Worm (Caenorhabditis elegans) whole organism, L3 larva: ENCODE data around the gene Y116A8C.29.
A peak's percentile ranks its signal among the peaks of the same experiment; 100 is the strongest.

Source experiments
- R02D3.7 ChIP-seq: fragments of 150-350 bp; optimal IDR thresholded peaks from 2 replicates; lab custom pipeline; 2014; ENCODE audit warnings: missing biosample characterization, missing genetic modification characterization
- ama-1 ChIP-seq: fragments of 150-350 bp; optimal IDR thresholded peaks from 2 replicates; lab custom pipeline; 2018
- ceh-16 ChIP-seq: sonication (generic microtip); optimal IDR thresholded peaks from 2 replicates; lab custom pipeline; 2017; ENCODE audit warnings: missing biosample characterization, missing genetic modification characterization
- ceh-28 ChIP-seq: fragments of 150-350 bp; optimal IDR thresholded peaks from 2 replicates; lab custom pipeline; 2014; ENCODE audit warnings: missing biosample characterization, missing genetic modification reagents, missing genetic modification characterization
- ceh-82 ChIP-seq: fragments of 150-350 bp; optimal IDR thresholded peaks from 2 replicates; lab custom pipeline; 2014; ENCODE audit warnings: missing biosample characterization, missing genetic modification characterization
- ceh-9 ChIP-seq: sonication (generic microtip); optimal IDR thresholded peaks from 2 replicates; lab custom pipeline; 2018; ENCODE audit warnings: missing biosample characterization, missing genetic modification characterization
- daf-12 ChIP-seq: fragments of 150-350 bp; optimal IDR thresholded peaks from 2 replicates; lab custom pipeline; 2014; ENCODE audit warnings: missing biosample characterization, missing genetic modification reagents, missing genetic modification characterization
- elt-1 ChIP-seq: fragments of 150-350 bp; optimal IDR thresholded peaks from 2 replicates; lab custom pipeline; 2014; ENCODE audit warnings: missing biosample characterization, missing genetic modification characterization
- elt-2 ChIP-seq: sonication (generic microtip); optimal IDR thresholded peaks from 2 replicates; lab custom pipeline; 2016; ENCODE audit warnings: missing genetic modification reagents, mild to moderate bottlenecking, missing genetic modification characterization, missing compliant biosample characterization
- elt-3 ChIP-seq, 3 experiments: fragments of 150-350 bp in 1 of 3; sonication (generic microtip) in 2 of 3; optimal IDR thresholded peaks; 2 replicates in 2 of 3; 4 replicates in 1 of 3; lab custom pipeline; 2014 to 2017; ENCODE audit warnings: missing biosample characterization in 3 of 3, missing genetic modification characterization in 3 of 3
- fos-1 ChIP-seq: fragments of 150-350 bp; optimal IDR thresholded peaks from 2 replicates; lab custom pipeline; 2014; ENCODE audit warnings: missing biosample characterization, missing genetic modification characterization
- hmg-11 ChIP-seq: sonication (generic microtip); optimal IDR thresholded peaks from 2 replicates; lab custom pipeline; 2016; ENCODE audit warnings: missing genetic modification characterization, missing compliant biosample characterization
- jun-1 ChIP-seq: fragments of 150-350 bp; optimal IDR thresholded peaks from 2 replicates; lab custom pipeline; 2014; ENCODE audit warnings: missing biosample characterization, missing genetic modification reagents, missing genetic modification characterization
- lin-15B ChIP-seq: fragments of 150-350 bp; optimal IDR thresholded peaks from 2 replicates; lab custom pipeline; 2014; ENCODE audit warnings: missing biosample characterization, missing genetic modification characterization
- lin-39 ChIP-seq: fragments of 150-350 bp; optimal IDR thresholded peaks from 2 replicates; lab custom pipeline; 2018; ENCODE audit warnings: missing biosample characterization, missing genetic modification reagents, missing genetic modification characterization
- lsy-12 ChIP-seq: sonication (generic microtip); optimal IDR thresholded peaks from 2 replicates; lab custom pipeline; 2016; ENCODE audit warnings: mild to moderate bottlenecking, missing genetic modification characterization, missing compliant biosample characterization
- mdl-1 ChIP-seq: fragments of 150-350 bp; optimal IDR thresholded peaks from 2 replicates; lab custom pipeline; 2014; ENCODE audit warnings: missing biosample characterization, missing genetic modification characterization
- nfya-1 ChIP-seq: sonication (generic microtip); optimal IDR thresholded peaks from 2 replicates; lab custom pipeline; 2017; ENCODE audit warnings: missing genetic modification characterization, mild to moderate bottlenecking, missing compliant biosample characterization, antibody characterized with exemption, moderate library complexity; ENCODE audit not compliant: insufficient read depth
- nhr-12 ChIP-seq: fragments of 150-350 bp; optimal IDR thresholded peaks from 2 replicates; lab custom pipeline; 2014; ENCODE audit warnings: missing biosample characterization, missing genetic modification characterization
- nhr-23 ChIP-seq: fragments of 150-350 bp; optimal IDR thresholded peaks from 2 replicates; lab custom pipeline; 2014; ENCODE audit warnings: missing biosample characterization, missing genetic modification reagents, missing genetic modification characterization
- nhr-237 ChIP-seq: fragments of 150-350 bp; optimal IDR thresholded peaks from 2 replicates; lab custom pipeline; 2014; ENCODE audit warnings: missing biosample characterization, missing genetic modification characterization
- nhr-28 ChIP-seq: fragments of 150-350 bp; optimal IDR thresholded peaks from 2 replicates; lab custom pipeline; 2014; ENCODE audit warnings: missing biosample characterization, missing genetic modification characterization
- nhr-43 ChIP-seq: sonication (generic microtip); optimal IDR thresholded peaks from 2 replicates; lab custom pipeline; 2016; ENCODE audit warnings: mild to moderate bottlenecking, missing genetic modification characterization, missing compliant biosample characterization; ENCODE audit not compliant: poor library complexity, severe bottlenecking
- nhr-76 ChIP-seq: fragments of 150-350 bp; sonication (generic microtip); optimal IDR thresholded peaks from 5 replicates; lab custom pipeline; 2014; ENCODE audit warnings: missing biosample characterization, missing genetic modification characterization
- nhr-77 ChIP-seq: fragments of 150-350 bp; optimal IDR thresholded peaks from 2 replicates; lab custom pipeline; 2014; ENCODE audit warnings: missing biosample characterization, missing genetic modification characterization
- pha-4 ChIP-seq: fragments of 150-350 bp; optimal IDR thresholded peaks from 2 replicates; lab custom pipeline; 2014; ENCODE audit warnings: missing biosample characterization, missing genetic modification reagents, missing genetic modification characterization
- pqm-1 ChIP-seq: fragments of 150-350 bp; optimal IDR thresholded peaks from 2 replicates; lab custom pipeline; 2017; ENCODE audit warnings: missing biosample characterization, missing genetic modification characterization, inconsistent platforms
- sea-2 ChIP-seq: fragments of 150-350 bp; sonication (generic microtip); optimal IDR thresholded peaks from 4 replicates; lab custom pipeline; 2014; ENCODE audit warnings: missing biosample characterization, missing genetic modification reagents, missing genetic modification characterization
- skn-1 ChIP-seq: fragments of 150-350 bp; optimal IDR thresholded peaks from 2 replicates; lab custom pipeline; 2014; ENCODE audit warnings: missing biosample characterization, missing genetic modification characterization
- snpc-4 ChIP-seq: fragments of 150-350 bp; optimal IDR thresholded peaks from 2 replicates; lab custom pipeline; 2014; ENCODE audit warnings: missing biosample characterization, missing genetic modification characterization
- ztf-11 ChIP-seq: fragments of 150-350 bp; optimal IDR thresholded peaks from 2 replicates; lab custom pipeline; 2014; ENCODE audit warnings: missing biosample characterization, missing genetic modification characterization
- ztf-4 ChIP-seq: fragments of 150-350 bp; optimal IDR thresholded peaks from 2 replicates; lab custom pipeline; 2014; ENCODE audit warnings: missing biosample characterization, missing genetic modification characterization

Gene Y116A8C.29

ce11 chrIV:17116345-17116744, 22.5 kb downstream of the Y116A8C.29 start, which contains the start of gene cyn-13:
TSS of gene cyn-13 (minus strand) at chrIV:17116657.
- TF ChIP-seq nhr-28 (tag; lab: Kevin White, UChicago) (no peak), nhr-43 (tag; lab: Kevin White, UChicago) (no peak), mdl-1 (no peak), nhr-77 (no peak), nhr-237 (tag; lab: Kevin White, UChicago) (no peak), jun-1 (tag; lab: Kevin White, UChicago) (no peak), fos-1 (no peak), nhr-76 (tag; lab: Kevin White, UChicago) (no peak), pqm-1 (tag; lab: Kevin White, UChicago) (no peak), ztf-11 (tag; lab: Kevin White, UChicago) (no peak), lin-39 (tag; lab: Kevin White, UChicago) (no peak), elt-2 (tag; lab: Kevin White, UChicago) (no peak), snpc-4 (tag; lab: Kevin White, UChicago) (no peak), lin-15B (tag; lab: Kevin White, UChicago) (no peak), lsy-12 (no peak)

ce11 chrIV:17116821-17117220, 23.0 kb downstream of the Y116A8C.29 start:
- no peak for TF ChIP-seq nhr-12 (tag; lab: Kevin White, UChicago)

- TF ChIP-seq nhr-43 (tag; lab: Kevin White, UChicago) (peak; percentile 47), lin-39 (tag; lab: Kevin White, UChicago) (peak; percentile 32), skn-1 (tag; lab: Kevin White, UChicago) (no peak), nhr-23 (tag; lab: Kevin White, UChicago) (peak; percentile 52), elt-2 (tag; lab: Kevin White, UChicago) (peak; percentile 1), elt-3 (tag; optimal IDR thresholded peaks at IDR 0.05; lab: Kevin White, UChicago) (no peak), pha-4 (tag; lab: Kevin White, UChicago) (peak; percentile 61), lin-15B (tag; lab: Kevin White, UChicago) (peak; percentile 3), hmg-11 (tag; lab: Kevin White, UChicago) (peak; percentile 80), nfya-1 (peak; percentile 56)
Measured at ce11 chrIV:17118585-17118984, 24.8 kb downstream of the Y116A8C.29 start, which contains the start of gene uaf-2. TSS of gene uaf-2 (minus strand) at chrIV:17118767.

DNA sequence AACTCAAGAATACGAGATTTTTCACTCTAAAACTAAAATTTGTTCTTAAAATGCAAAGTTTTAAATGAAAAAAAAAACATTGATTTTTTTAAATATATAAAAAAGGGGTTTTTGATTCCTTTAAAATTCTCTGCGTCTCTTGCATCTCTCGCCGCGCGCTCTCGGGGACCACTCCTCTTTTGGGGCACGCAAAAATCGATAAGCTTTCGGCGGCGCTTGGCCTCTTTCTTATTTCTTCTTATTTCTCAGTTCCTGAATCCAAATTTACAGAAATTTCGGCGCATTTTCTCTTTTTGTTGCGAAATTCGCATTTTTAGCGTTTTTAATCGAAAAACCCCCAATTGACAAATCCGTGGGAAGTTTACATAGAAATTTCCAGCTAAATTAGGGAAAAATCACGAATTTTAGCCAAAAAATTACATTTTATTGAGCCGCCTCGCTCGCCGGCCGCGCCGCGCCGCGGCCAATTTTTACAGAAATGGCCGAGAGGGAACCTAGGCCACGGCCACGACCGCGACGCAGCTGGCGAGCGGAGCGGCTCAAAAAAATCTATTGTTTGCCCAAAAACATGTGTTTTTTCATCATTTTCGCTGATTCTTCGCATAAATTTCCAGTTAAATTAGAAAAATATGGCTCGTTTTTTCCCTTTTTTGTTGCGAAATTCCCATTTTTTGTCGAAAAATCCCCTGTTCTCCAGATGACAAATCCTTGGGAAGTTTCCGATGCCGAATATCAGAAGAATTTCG, 25.3 kb downstream of the Y116A8C.29 start, which contains the start of gene itsn-1:
itsn-1 (plus strand) TSS at position 696 of the 746 bp plus-strand sequence.
- TF ChIP-seq hmg-11 (tag; lab: Kevin White, UChicago) (peak; percentile 22), elt-1 (tag; lab: Kevin White, UChicago) (no peak), ama-1 (peak; percentile 19)

ce11 chrIV:17121058-17121773, 27.4 kb downstream of the Y116A8C.29 start:
- TF ChIP-seq nfya-1 (peak; percentile 24), lsy-12 (no peak)

ce11 chrIV:17125967-17126366, 32.1 kb downstream of the Y116A8C.29 start:
- TF ChIP-seq nhr-12 (tag; lab: Kevin White, UChicago), result no peak
- TF ChIP-seq ceh-82 (tag; lab: Kevin White, UChicago), result no peak

DNA sequence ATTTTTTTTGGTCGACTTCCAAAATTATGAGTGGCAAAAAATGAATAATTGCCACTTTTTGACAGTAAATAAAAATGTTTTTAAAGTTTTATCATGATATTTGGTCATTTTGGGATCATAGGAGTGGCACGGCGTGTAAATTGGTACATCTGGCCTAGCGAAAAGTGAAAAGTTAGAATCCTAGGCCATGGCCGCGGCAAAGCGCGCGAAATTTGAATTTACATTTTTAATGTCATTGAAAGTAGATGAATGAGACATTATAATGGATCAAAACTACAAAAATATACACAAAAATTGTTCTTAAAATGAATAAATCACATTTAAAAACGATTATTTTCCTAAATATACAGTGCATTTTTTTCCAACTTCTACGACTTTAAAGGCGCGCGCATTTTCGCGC, 32.7 kb downstream of the Y116A8C.29 start:
- TF ChIP-seq R02D3.7, result no peak
- TF ChIP-seq ceh-28 (tag; lab: Kevin White, UChicago), result no peak
- no peak for TF ChIP-seq ceh-16 (tag; lab: Kevin White, UChicago)
- TF ChIP-seq ceh-82 (tag; lab: Kevin White, UChicago), result no peak
- TF ChIP-seq daf-12 (tag; lab: Kevin White, UChicago), result no peak
- TF ChIP-seq ztf-4 (tag; lab: Kevin White, UChicago), result no peak
- no peak for TF ChIP-seq pqm-1 (tag; lab: Kevin White, UChicago)
- TF ChIP-seq sea-2 (GFP tag; lab: Kevin White, UChicago), result no peak
- TF ChIP-seq pha-4 (tag; lab: Kevin White, UChicago), result no peak
- no peak for TF ChIP-seq fos-1
- TF ChIP-seq hmg-11 (tag; lab: Kevin White, UChicago), result no peak
- no peak for TF ChIP-seq ceh-9 (tag; lab: Kevin White, UChicago)
- no peak for TF ChIP-seq snpc-4 (tag; lab: Kevin White, UChicago)
